Fruit fly (Drosophila melanogaster): Measurements from ENCODE around the gene CG15202.

The CG15202 gene

DNA sequence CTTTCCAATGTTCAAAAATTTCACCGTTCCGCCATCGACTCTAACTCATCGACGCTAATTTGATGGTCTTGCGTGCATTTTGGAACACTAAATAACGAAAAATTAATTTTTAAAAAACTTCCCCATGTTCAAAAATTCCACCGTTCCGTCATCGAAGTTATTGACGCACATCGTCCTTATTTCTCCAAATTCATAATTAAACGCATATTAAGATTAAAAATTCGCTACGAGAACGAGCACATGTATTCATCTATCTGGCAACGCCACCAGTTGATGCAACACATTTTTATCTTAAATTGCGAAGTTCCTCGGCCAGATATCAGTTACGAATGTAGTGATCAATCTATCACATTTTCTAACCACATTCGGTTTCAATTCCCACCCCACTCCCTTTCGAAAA is 6.9 kb downstream of the CG15202 start, which contains the start of gene Lint-1:
Gene Lint-1, plus strand, starts transcription at position 123 of the 400 bp plus-strand sequence.
- TF ChIP-seq CG2875 (GFP tag; optimal IDR thresholded peaks at IDR 0.05), result no peak
- TF ChIP-seq BEAF-32 (GFP tag; optimal IDR thresholded peaks at IDR 0.05), result peak; percentile 37
- TF ChIP-seq Dll (GFP tag; IDR thresholded peaks at IDR 0.05; ENCODE audit: partially characterized antibody), result peak; percentile 47; the same call in 2 of the 4 replicates
- TF ChIP-seq prd (optimal IDR thresholded peaks at IDR 0.05), result no peak
- peak; percentile 46; the same call in 1 of the 3 replicates for TF ChIP-seq prd (GFP tag; IDR thresholded peaks at IDR 0.05)
- peak; percentile 65 for TF ChIP-seq CG4617 (GFP tag; optimal IDR thresholded peaks at IDR 0.05; ENCODE audit: borderline replicate concordance)
- peak; percentile 23 for TF ChIP-seq HLH54F (GFP tag; optimal IDR thresholded peaks at IDR 0.05)
- TF ChIP-seq Fer3 (tag; optimal IDR thresholded peaks at IDR 0.05), result peak; percentile 2
- 0 out of 2 replicates have a peak, but pooled peaks have one; percentile 33 for TF ChIP-seq Rfx (GFP tag; IDR thresholded peaks at IDR 0.05)
- peak; percentile 36 to 89 for TF ChIP-seq Pdp1 (GFP tag; optimal IDR thresholded peaks at IDR 0.05)
- TF ChIP-seq CG13624 (GFP tag; optimal IDR thresholded peaks at IDR 0.05), result peak; percentile 23
- TF ChIP-seq her (GFP tag; optimal IDR thresholded peaks at IDR 0.05), result peak; percentile 11
- peak; percentile 26; the same call in 1 of the 2 replicates for TF ChIP-seq sisA (GFP tag; IDR thresholded peaks at IDR 0.05)
- TF ChIP-seq CG34422 (GFP tag; IDR thresholded peaks at IDR 0.05), result no peak
- 0 out of 2 replicates have a peak, but pooled peaks have one; percentile 17 for TF ChIP-seq sob (GFP tag; IDR thresholded peaks at IDR 0.05)
- TF ChIP-seq CG6175 (GFP tag; IDR thresholded peaks at IDR 0.05), result no peak
- no peak for TF ChIP-seq pan (optimal IDR thresholded peaks at IDR 0.05)
- TF ChIP-seq pan (GFP tag; optimal IDR thresholded peaks at IDR 0.05 in 1 of 2, IDR thresholded peaks at IDR 0.05 in 1 of 2), result peak in 1 of 2 experiments; percentile 45
- peak; percentile 47; the same call in 1 of the 3 replicates for TF ChIP-seq CG7357 (GFP tag; IDR thresholded peaks at IDR 0.05)
- peak; percentile 9 for TF ChIP-seq gfzf (GFP tag; optimal IDR thresholded peaks at IDR 0.05)
- TF ChIP-seq Camta (GFP tag; optimal IDR thresholded peaks at IDR 0.05), result peak; percentile 26
- TF ChIP-seq hkb (optimal IDR thresholded peaks at IDR 0.05), result no peak
- TF ChIP-seq hkb (GFP tag; IDR thresholded peaks at IDR 0.05), result peak; percentile 14; the same call in 1 of the 2 replicates
- TF ChIP-seq CG2116 (GFP tag; optimal IDR thresholded peaks at IDR 0.05), result peak; percentile 72
- peak; percentile 48 for TF ChIP-seq lilli (GFP tag; optimal IDR thresholded peaks at IDR 0.05)
- peak; percentile 23 for TF ChIP-seq CG7786 (GFP tag; optimal IDR thresholded peaks at IDR 0.05)
- TF ChIP-seq CG14710 (tag; optimal IDR thresholded peaks at IDR 0.05), result peak; percentile 22
- TF ChIP-seq slbo (GFP tag; IDR thresholded peaks at IDR 0.05), result peak; percentile 41; the same call in 1 of the 2 replicates
- TF ChIP-seq Hmr (GFP tag; optimal IDR thresholded peaks at IDR 0.05), result peak; percentile 6
- peak; percentile 7 for TF ChIP-seq jumu (GFP tag; optimal IDR thresholded peaks at IDR 0.05)
- peak; percentile 12 for TF ChIP-seq Side (GFP tag; optimal IDR thresholded peaks at IDR 0.05)
- peak; percentile 35 for TF ChIP-seq CG30403 (GFP tag; optimal IDR thresholded peaks at IDR 0.05)
- TF ChIP-seq Ptx1 (GFP tag; IDR thresholded peaks at IDR 0.05), result peak; percentile 41; the same call in 1 of the 2 replicates
- TF ChIP-seq Trl (optimal IDR thresholded peaks at IDR 0.05), result no peak
- peak; percentile 1 for TF ChIP-seq Trl (GFP tag; optimal IDR thresholded peaks at IDR 0.05)
- TF ChIP-seq unpg (GFP tag; optimal IDR thresholded peaks at IDR 0.05), result peak; percentile 10
- TF ChIP-seq Xrp1 (GFP tag; IDR thresholded peaks at IDR 0.05), result peak; percentile 28; the same call in 1 of the 2 replicates
- TF ChIP-seq CG15479 (GFP tag; optimal IDR thresholded peaks at IDR 0.05), result peak; percentile 39
- peak; percentile 56 for TF ChIP-seq row (GFP tag; IDR thresholded peaks at IDR 0.05)
- peak; percentile 24 for TF ChIP-seq mam (GFP tag; optimal IDR thresholded peaks at IDR 0.05)
- TF ChIP-seq sr (GFP tag; IDR thresholded peaks at IDR 0.05), result no peak
- peak; percentile 64 for TF ChIP-seq Ets65A (GFP tag)
- TF ChIP-seq YL-1 (GFP tag; optimal IDR thresholded peaks at IDR 0.05), result peak; percentile 33
- TF ChIP-seq CG30020 (tag; optimal IDR thresholded peaks at IDR 0.05), result peak; percentile 68
- TF ChIP-seq CG7556 (GFP tag; optimal IDR thresholded peaks at IDR 0.05), result no peak
- TF ChIP-seq Dfd (GFP tag; optimal IDR thresholded peaks at IDR 0.05), result no peak
- peak; percentile 7 for TF ChIP-seq CG2712 (tag; optimal IDR thresholded peaks at IDR 0.05)
- TF ChIP-seq knrl (GFP tag; IDR thresholded peaks at IDR 0.05; ENCODE audit: partially characterized antibody), result peak; percentile 24; the same call in 1 of the 3 replicates
- TF ChIP-seq Ets97D (GFP tag; optimal IDR thresholded peaks at IDR 0.05), result peak; percentile 15
- no peak for TF ChIP-seq Atf-2 (GFP tag; optimal IDR thresholded peaks at IDR 0.05)
- TF ChIP-seq sens (GFP tag), result peak; percentile 80
- TF ChIP-seq Hr78 (GFP tag; optimal IDR thresholded peaks at IDR 0.05), result no peak

Measured in whole organism, embryonic.